Worm (Caenorhabditis elegans): ENCODE results near the gene golg-2.

- TF ChIP-seq pqm-1 (tag; optimal IDR thresholded peaks at IDR 0.05), result no peak
- no peak for TF ChIP-seq fkh-6 (tag; optimal IDR thresholded peaks at IDR 0.05)
Measured at ce11 chrII:5003660-5004059, 36.2 kb downstream of the golg-2 start, which contains the start of gene F59A6.10.
